Worm (Caenorhabditis elegans) whole organism, L3 larva: ENCODE data around the gene F47B8.14.

Experiments
- R02D3.7 ChIP-seq: fragments of 150-350 bp; optimal IDR thresholded peaks from 2 replicates; lab custom pipeline; 2014; ENCODE audit warnings: missing biosample characterization, missing genetic modification characterization
- ZK546.5 ChIP-seq: sonication (generic microtip); optimal IDR thresholded peaks from 2 replicates; lab custom pipeline; 2017; ENCODE audit warnings: missing biosample characterization, missing genetic modification characterization
- aly-2 ChIP-seq: fragments of 150-350 bp; optimal IDR thresholded peaks from 2 replicates; lab custom pipeline; 2014; ENCODE audit warnings: missing biosample characterization, missing genetic modification characterization
- ama-1 ChIP-seq: fragments of 150-350 bp; optimal IDR thresholded peaks from 2 replicates; lab custom pipeline; 2018
- ceh-16 ChIP-seq: sonication (generic microtip); optimal IDR thresholded peaks from 2 replicates; lab custom pipeline; 2017; ENCODE audit warnings: missing biosample characterization, missing genetic modification characterization
- ceh-28 ChIP-seq: fragments of 150-350 bp; optimal IDR thresholded peaks from 2 replicates; lab custom pipeline; 2014; ENCODE audit warnings: missing biosample characterization, missing genetic modification reagents, missing genetic modification characterization
- ceh-82 ChIP-seq: fragments of 150-350 bp; optimal IDR thresholded peaks from 2 replicates; lab custom pipeline; 2014; ENCODE audit warnings: missing biosample characterization, missing genetic modification characterization
- ceh-9 ChIP-seq: sonication (generic microtip); optimal IDR thresholded peaks from 2 replicates; lab custom pipeline; 2018; ENCODE audit warnings: missing biosample characterization, missing genetic modification characterization
- daf-12 ChIP-seq: fragments of 150-350 bp; optimal IDR thresholded peaks from 2 replicates; lab custom pipeline; 2014; ENCODE audit warnings: missing biosample characterization, missing genetic modification reagents, missing genetic modification characterization
- egl-27 ChIP-seq: sonication (generic microtip); optimal IDR thresholded peaks from 4 replicates; lab custom pipeline; 2017; ENCODE audit warnings: missing biosample characterization, missing genetic modification reagents, missing genetic modification characterization
- egl-5 ChIP-seq: fragments of 150-350 bp; optimal IDR thresholded peaks from 2 replicates; lab custom pipeline; 2017; ENCODE audit warnings: missing biosample characterization, missing genetic modification reagents, missing genetic modification characterization, inconsistent platforms
- elt-1 ChIP-seq: fragments of 150-350 bp; optimal IDR thresholded peaks from 2 replicates; lab custom pipeline; 2014; ENCODE audit warnings: missing biosample characterization, missing genetic modification characterization
- elt-3 ChIP-seq, 3 experiments: fragments of 150-350 bp in 1 of 3; sonication (generic microtip) in 2 of 3; optimal IDR thresholded peaks; 2 replicates in 2 of 3; 4 replicates in 1 of 3; lab custom pipeline; 2014 to 2017; ENCODE audit warnings: missing biosample characterization in 3 of 3, missing genetic modification characterization in 3 of 3
- fkh-10 ChIP-seq: sonication (generic microtip); optimal IDR thresholded peaks from 2 replicates; lab custom pipeline; 2017; ENCODE audit warnings: missing biosample characterization, missing genetic modification reagents, missing genetic modification characterization
- fkh-2 ChIP-seq: fragments of 150-350 bp; optimal IDR thresholded peaks from 2 replicates; lab custom pipeline; 2014; ENCODE audit warnings: missing biosample characterization, missing genetic modification reagents, missing genetic modification characterization
- fos-1 ChIP-seq: fragments of 150-350 bp; optimal IDR thresholded peaks from 2 replicates; lab custom pipeline; 2014; ENCODE audit warnings: missing biosample characterization, missing genetic modification characterization
- hmg-11 ChIP-seq: sonication (generic microtip); optimal IDR thresholded peaks from 2 replicates; lab custom pipeline; 2016; ENCODE audit warnings: missing genetic modification characterization, missing compliant biosample characterization
- jun-1 ChIP-seq: fragments of 150-350 bp; optimal IDR thresholded peaks from 2 replicates; lab custom pipeline; 2014; ENCODE audit warnings: missing biosample characterization, missing genetic modification reagents, missing genetic modification characterization
- lin-15B ChIP-seq: fragments of 150-350 bp; optimal IDR thresholded peaks from 2 replicates; lab custom pipeline; 2014; ENCODE audit warnings: missing biosample characterization, missing genetic modification characterization
- lin-39 ChIP-seq: fragments of 150-350 bp; optimal IDR thresholded peaks from 2 replicates; lab custom pipeline; 2018; ENCODE audit warnings: missing biosample characterization, missing genetic modification reagents, missing genetic modification characterization
- lsy-12 ChIP-seq: sonication (generic microtip); optimal IDR thresholded peaks from 2 replicates; lab custom pipeline; 2016; ENCODE audit warnings: mild to moderate bottlenecking, missing genetic modification characterization, missing compliant biosample characterization
- mdl-1 ChIP-seq: fragments of 150-350 bp; optimal IDR thresholded peaks from 2 replicates; lab custom pipeline; 2014; ENCODE audit warnings: missing biosample characterization, missing genetic modification characterization
- mml-1 ChIP-seq: fragments of 150-350 bp; sonication (generic microtip); optimal IDR thresholded peaks from 3 replicates; lab custom pipeline; 2014; ENCODE audit warnings: missing biosample characterization, missing genetic modification characterization
- nfya-1 ChIP-seq: sonication (generic microtip); optimal IDR thresholded peaks from 2 replicates; lab custom pipeline; 2017; ENCODE audit warnings: missing genetic modification characterization, mild to moderate bottlenecking, missing compliant biosample characterization, antibody characterized with exemption, moderate library complexity; ENCODE audit not compliant: insufficient read depth
- nhr-11 ChIP-seq: fragments of 150-350 bp; optimal IDR thresholded peaks from 2 replicates; lab custom pipeline; 2014; ENCODE audit warnings: missing biosample characterization, missing genetic modification characterization
- nhr-12 ChIP-seq: fragments of 150-350 bp; optimal IDR thresholded peaks from 2 replicates; lab custom pipeline; 2014; ENCODE audit warnings: missing biosample characterization, missing genetic modification characterization
- nhr-23 ChIP-seq: fragments of 150-350 bp; optimal IDR thresholded peaks from 2 replicates; lab custom pipeline; 2014; ENCODE audit warnings: missing biosample characterization, missing genetic modification reagents, missing genetic modification characterization
- nhr-25 ChIP-seq: sonication (generic microtip); optimal IDR thresholded peaks from 2 replicates; lab custom pipeline; 2017; ENCODE audit warnings: missing biosample characterization, missing genetic modification characterization
- nhr-28 ChIP-seq: fragments of 150-350 bp; optimal IDR thresholded peaks from 2 replicates; lab custom pipeline; 2014; ENCODE audit warnings: missing biosample characterization, missing genetic modification characterization
- nhr-43 ChIP-seq: sonication (generic microtip); optimal IDR thresholded peaks from 2 replicates; lab custom pipeline; 2016; ENCODE audit warnings: mild to moderate bottlenecking, missing genetic modification characterization, missing compliant biosample characterization; ENCODE audit not compliant: poor library complexity, severe bottlenecking
- nhr-67 ChIP-seq: fragments of 150-350 bp; optimal IDR thresholded peaks from 2 replicates; lab custom pipeline; 2014; ENCODE audit warnings: missing biosample characterization, missing genetic modification characterization
- nhr-76 ChIP-seq: fragments of 150-350 bp; sonication (generic microtip); optimal IDR thresholded peaks from 5 replicates; lab custom pipeline; 2014; ENCODE audit warnings: missing biosample characterization, missing genetic modification characterization
- nhr-77 ChIP-seq: fragments of 150-350 bp; optimal IDR thresholded peaks from 2 replicates; lab custom pipeline; 2014; ENCODE audit warnings: missing biosample characterization, missing genetic modification characterization
- pha-4 ChIP-seq: fragments of 150-350 bp; optimal IDR thresholded peaks from 2 replicates; lab custom pipeline; 2014; ENCODE audit warnings: missing biosample characterization, missing genetic modification reagents, missing genetic modification characterization
- pqm-1 ChIP-seq: fragments of 150-350 bp; optimal IDR thresholded peaks from 2 replicates; lab custom pipeline; 2017; ENCODE audit warnings: missing biosample characterization, missing genetic modification characterization, inconsistent platforms
- sea-2 ChIP-seq: fragments of 150-350 bp; sonication (generic microtip); optimal IDR thresholded peaks from 4 replicates; lab custom pipeline; 2014; ENCODE audit warnings: missing biosample characterization, missing genetic modification reagents, missing genetic modification characterization
- skn-1 ChIP-seq: fragments of 150-350 bp; optimal IDR thresholded peaks from 2 replicates; lab custom pipeline; 2014; ENCODE audit warnings: missing biosample characterization, missing genetic modification characterization
- snpc-4 ChIP-seq: fragments of 150-350 bp; optimal IDR thresholded peaks from 2 replicates; lab custom pipeline; 2014; ENCODE audit warnings: missing biosample characterization, missing genetic modification characterization
- tbx-2 ChIP-seq: sonication (generic microtip); optimal IDR thresholded peaks from 2 replicates; lab custom pipeline; 2016; ENCODE audit warnings: mild to moderate bottlenecking, missing genetic modification characterization, missing compliant biosample characterization
- unc-39 ChIP-seq: sonication (generic microtip); optimal IDR thresholded peaks from 4 replicates; lab custom pipeline; 2017; ENCODE audit warnings: missing biosample characterization, missing genetic modification characterization
- ztf-11 ChIP-seq: fragments of 150-350 bp; optimal IDR thresholded peaks from 2 replicates; lab custom pipeline; 2014; ENCODE audit warnings: missing biosample characterization, missing genetic modification characterization
- ztf-4 ChIP-seq: fragments of 150-350 bp; optimal IDR thresholded peaks from 2 replicates; lab custom pipeline; 2014; ENCODE audit warnings: missing biosample characterization, missing genetic modification characterization

Gene F47B8.14

ce11 chrV:14319101-14319781, 1.1 kb upstream of the F47B8.14 start, which contains the start of gene F47B8.13:
TSS of gene F47B8.13 (minus strand) at chrV:14319731.
- no peak for TF ChIP-seq mml-1
- no peak for TF ChIP-seq nhr-25 (tag; lab: Kevin White, UChicago)
- TF ChIP-seq nhr-77 = no peak

DNA sequence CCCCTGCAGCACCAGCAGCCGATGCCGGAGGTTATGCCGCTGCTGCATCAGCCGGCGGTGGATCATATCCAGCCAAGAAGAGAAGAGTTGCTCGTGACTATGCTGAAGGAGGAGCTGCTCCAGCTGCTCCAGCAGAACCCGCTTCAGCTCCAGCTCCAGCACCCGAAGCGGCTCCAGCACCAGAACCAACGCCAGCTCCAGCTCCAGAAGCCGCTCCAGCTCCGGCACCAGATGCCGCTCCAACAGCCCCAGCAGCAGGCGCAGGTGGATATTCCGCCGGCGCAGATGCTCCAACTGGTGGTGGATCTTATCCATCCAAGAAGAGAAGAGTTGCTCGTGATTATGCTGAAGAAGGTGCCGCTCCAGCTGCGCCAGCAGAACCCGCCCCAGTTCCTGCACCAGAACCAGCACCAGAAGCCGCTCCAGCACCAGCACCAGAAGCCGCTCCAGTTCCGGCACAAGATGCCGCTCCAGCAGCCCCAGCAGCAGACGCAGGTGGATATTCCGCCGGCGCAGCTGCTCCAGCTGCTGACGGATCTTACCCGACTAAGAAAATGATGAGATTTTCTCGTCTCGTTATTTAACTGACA, 479 bp downstream of the F47B8.14 start:
- TF ChIP-seq fos-1 (tag; lab: Kevin White, UChicago) = no peak
- TF ChIP-seq unc-39 (tag; lab: Kevin White, UChicago) = no peak
- no peak for TF ChIP-seq ceh-16
- no peak for TF ChIP-seq nhr-12 (tag; lab: Kevin White, UChicago)
- no peak for TF ChIP-seq pqm-1 (tag; lab: Kevin White, UChicago)
- TF ChIP-seq R02D3.7 (tag; lab: Kevin White, UChicago) = no peak
- no peak for TF ChIP-seq skn-1 (tag; lab: Kevin White, UChicago)
- no peak for TF ChIP-seq ceh-9
- TF ChIP-seq fkh-10 (GFP tag; lab: Kevin White, UChicago) = no peak
- no peak for TF ChIP-seq nhr-11 (tag; lab: Kevin White, UChicago)

- TF ChIP-seq elt-1 (no peak), hmg-11 (tag; lab: Kevin White, UChicago) (peak; percentile 43), ceh-82 (tag; lab: Kevin White, UChicago) (no peak), egl-27 (tag; lab: Kevin White, UChicago) (no peak), tbx-2 (tag; lab: Kevin White, UChicago) (no peak), nhr-23 (tag; lab: Kevin White, UChicago) (peak; percentile 6), lin-15B (peak; percentile 15), nhr-11 (tag; lab: Kevin White, UChicago) (no peak), nfya-1 (peak; percentile 69), pha-4 (tag; lab: Kevin White, UChicago) (peak; percentile 63), nhr-25 (tag; lab: Kevin White, UChicago) (peak; percentile 45), nhr-67 (tag; lab: Kevin White, UChicago) (no peak), skn-1 (tag; lab: Kevin White, UChicago) (peak; percentile 14), nhr-43 (tag; lab: Kevin White, UChicago) (no peak), nhr-77 (no peak), elt-3 (tag; optimal IDR thresholded peaks at IDR 0.05; lab: Kevin White, UChicago) (no peak), ceh-9 (no peak), nhr-76 (tag; lab: Kevin White, UChicago) (no peak), daf-12 (tag; lab: Kevin White, UChicago) (no peak), ama-1 (lab: Kevin White, UChicago) (peak; percentile 5), mdl-1 (tag; lab: Kevin White, UChicago) (no peak), fkh-10 (GFP tag; lab: Kevin White, UChicago) (no peak), ztf-4 (tag; lab: Kevin White, UChicago) (no peak), ztf-11 (no peak), sea-2 (GFP tag; lab: Kevin White, UChicago) (no peak), snpc-4 (tag; lab: Kevin White, UChicago) (peak; percentile 17), nhr-28 (tag; lab: Kevin White, UChicago) (no peak), lin-39 (tag; lab: Kevin White, UChicago) (no peak), jun-1 (tag; lab: Kevin White, UChicago) (no peak), ceh-28 (tag; lab: Kevin White, UChicago) (no peak), nhr-12 (tag; lab: Kevin White, UChicago) (no peak), egl-5 (peak; percentile 27), aly-2 (tag; lab: Kevin White, UChicago) (no peak), fkh-2 (tag; lab: Kevin White, UChicago) (no peak), ZK546.5 (tag; lab: Kevin White, UChicago) (no peak), mml-1 (no peak), lsy-12 (tag; lab: Kevin White, UChicago) (no peak)
These were observed 2.4 kb downstream of the F47B8.14 start, which contains the start of gene F47B8.3 for ce11 chrV:14322743-14323142. TSS of gene F47B8.3 (minus strand) at chrV:14323003.
